Fruit fly (Drosophila melanogaster) whole organism, embryonic: Measurements from ENCODE around the gene eIF1.

ENCODE experiments used
- CG11560 ChIP-seq: fragments of 200-800 bp; sonication (Bioruptor generic); IDR thresholded peaks from 3 replicates; pipeline ENCODE4 v1.3.6; 2022; ENCODE audit warnings: missing biosample characterization, missing genetic modification characterization
- CG12942 ChIP-seq: fragments of 200-800 bp; sonication (Bioruptor generic); optimal IDR thresholded peaks from 3 replicates; lab custom pipeline; 2016; ENCODE audit warnings: missing biosample characterization, missing genetic modification characterization
- CG4854 ChIP-seq: fragments of 200-800 bp; sonication (Bioruptor generic); optimal IDR thresholded peaks from 2 replicates; lab custom pipeline; 2016; ENCODE audit warnings: missing biosample characterization, missing genetic modification characterization, inconsistent platforms
- CG5245 ChIP-seq: fragments of 200-800 bp; sonication (Bioruptor generic); optimal IDR thresholded peaks from 3 replicates; lab custom pipeline; 2016; ENCODE audit warnings: missing biosample characterization, missing genetic modification characterization
- CG7928 ChIP-seq: fragments of 200-800 bp; sonication (Bioruptor generic); optimal IDR thresholded peaks from 2 replicates; lab custom pipeline; 2017; ENCODE audit warnings: missing biosample characterization, mild to moderate bottlenecking, missing genetic modification characterization
- Camta ChIP-seq: fragments of 200-800 bp; sonication (Bioruptor generic); optimal IDR thresholded peaks from 2 replicates; lab custom pipeline; 2016; ENCODE audit warnings: missing biosample characterization, missing genetic modification characterization
- eyg ChIP-seq: fragments of 200-800 bp; sonication (Bioruptor generic); optimal IDR thresholded peaks from 3 replicates; lab custom pipeline; 2016; ENCODE audit warnings: missing biosample characterization, missing genetic modification characterization
- psq ChIP-seq: fragments of 200-800 bp; sonication (Bioruptor generic); optimal IDR thresholded peaks from 2 replicates; lab custom pipeline; 2017; ENCODE audit warnings: missing biosample characterization, missing genetic modification characterization
- sima ChIP-seq: fragments of 200-800 bp; sonication (Bioruptor generic); optimal IDR thresholded peaks from 2 replicates; lab custom pipeline; 2016; ENCODE audit warnings: missing biosample characterization, missing genetic modification characterization
- sr ChIP-seq: fragments of 200-800 bp; sonication (Bioruptor generic); IDR thresholded peaks from 3 replicates; pipeline ENCODE4 v1.3.6; 2022; ENCODE audit warnings: missing biosample characterization, missing genetic modification characterization
- vnd ChIP-seq: fragments of 200-800 bp; sonication (Bioruptor generic); IDR thresholded peaks from 3 replicates; pipeline ENCODE4 v1.3.6; 2022; ENCODE audit warnings: missing biosample characterization, missing genetic modification characterization; ENCODE audit not compliant: partially characterized antibody

DNA sequence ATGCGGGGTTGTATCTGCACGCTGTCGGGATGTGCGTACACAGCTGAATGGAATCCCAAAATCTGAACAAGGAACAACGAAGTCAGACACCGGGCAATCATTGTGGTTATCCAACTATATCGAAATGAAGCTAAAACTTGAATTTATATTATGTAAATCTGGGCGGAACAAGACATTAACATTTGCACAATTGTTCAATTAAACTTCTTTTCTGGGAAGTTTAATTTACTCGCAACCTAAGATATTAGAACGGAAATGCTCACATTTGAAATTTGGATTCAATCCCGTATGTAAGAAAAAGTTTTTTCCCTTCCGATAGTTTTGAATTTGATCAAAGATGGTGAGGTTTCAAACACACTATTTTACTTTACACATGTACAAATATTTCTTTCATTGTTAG lies 16.9 kb upstream of the eIF1 start, which contains the start of gene CG33160:
- TF ChIP-seq psq (GFP tag; lab: Kevin White, UChicago) (no peak), CG7928 (GFP tag; lab: Kevin White, UChicago) (no peak), sr (GFP tag; lab: Robert Waterston, UW) (no peak), Camta (GFP tag; lab: Kevin White, UChicago) (no peak), CG11560 (tag; lab: Robert Waterston, UW) (no peak), CG12942 (GFP tag; lab: Kevin White, UChicago) (no peak), CG4854 (GFP tag; lab: Kevin White, UChicago) (no peak), CG5245 (GFP tag; lab: Kevin White, UChicago) (no peak), eyg (GFP tag; lab: Kevin White, UChicago) (no peak), sima (no peak), vnd (no peak)
